Fruit fly (Drosophila melanogaster): Measurements from ENCODE around the gene LysP.

LysP gene

dm6 chr3L:1204674-1205547 is 13.6 kb downstream of the LysP start, which contains the start of gene CG9119 (continued):
- TF ChIP-seq net (GFP tag; optimal IDR thresholded peaks at IDR 0.05) (peak; percentile 1), CG10631 (GFP tag; optimal IDR thresholded peaks at IDR 0.05) (peak; percentile 27), CG11294 (GFP tag; IDR thresholded peaks at IDR 0.05) (no peak), cyc (GFP tag; optimal IDR thresholded peaks at IDR 0.05) (peak; percentile 5), Hr38 (GFP tag; optimal IDR thresholded peaks at IDR 0.05) (no peak), Blimp-1 (GFP tag; optimal IDR thresholded peaks at IDR 0.05) (no peak), acj6 (GFP tag; optimal IDR thresholded peaks at IDR 0.05) (peak; percentile 27), topi (GFP tag; optimal IDR thresholded peaks at IDR 0.05) (peak; percentile 18), Ets96B (tag; optimal IDR thresholded peaks at IDR 0.05) (peak; percentile 3), Met (GFP tag; optimal IDR thresholded peaks at IDR 0.05) (peak; percentile 18), Eip78C (GFP tag) (peak; percentile 90), spab (GFP tag; optimal IDR thresholded peaks at IDR 0.05) (peak; percentile 8), CG8119 (GFP tag; IDR thresholded peaks at IDR 0.05) (peak; percentile 31; the same call in 1 of the 3 replicates), pdm3 (GFP tag; optimal IDR thresholded peaks at IDR 0.05) (peak; percentile 35), CG9139 (GFP tag; optimal IDR thresholded peaks at IDR 0.05) (peak; percentile 61), CG8319 (GFP tag; optimal IDR thresholded peaks at IDR 0.05) (peak; percentile 31)

- TF ChIP-seq CG6163 (GFP tag; IDR thresholded peaks at IDR 0.05): peak; percentile 34; the same call in 1 of the 3 replicates
- TF ChIP-seq CG34406 (GFP tag; optimal IDR thresholded peaks at IDR 0.05): no peak
These were observed 14.6 kb downstream of the LysP start for dm6 chr3L:1203855-1204431.

- TF ChIP-seq CG4318 (GFP tag; optimal IDR thresholded peaks at IDR 0.05) (no peak), Hr39 (GFP tag; optimal IDR thresholded peaks at IDR 0.05) (no peak), svp (GFP tag) (peak; percentile 70), pdm3 (GFP tag; optimal IDR thresholded peaks at IDR 0.05) (no peak), cyc (GFP tag; optimal IDR thresholded peaks at IDR 0.05) (no peak), CG6854 (GFP tag; optimal IDR thresholded peaks at IDR 0.05) (no peak)
These were observed 15.8 kb downstream of the LysP start, which contains the start of gene meep for dm6 chr3L:1202588-1203195. Gene meep, minus strand, starts transcription at chr3L:1203036.

dm6 chr3L:1200357-1201051 is 18.0 kb downstream of the LysP start, which contains the start of gene mwh:
Gene mwh, plus strand, starts transcription at chr3L:1200786.
- TF ChIP-seq CG3919 (GFP tag; optimal IDR thresholded peaks at IDR 0.05) (no peak), CG6792 (GFP tag; optimal IDR thresholded peaks at IDR 0.05) (no peak), lz (GFP tag; optimal IDR thresholded peaks at IDR 0.05) (no peak), Ets96B (tag; optimal IDR thresholded peaks at IDR 0.05) (no peak), Eip78C (GFP tag) (peak; percentile 36), CG11294 (GFP tag; IDR thresholded peaks at IDR 0.05) (no peak), CG6163 (GFP tag; IDR thresholded peaks at IDR 0.05) (peak; percentile 30; the same call in 1 of the 3 replicates), CG34406 (GFP tag; optimal IDR thresholded peaks at IDR 0.05) (no peak), eg (GFP tag; IDR thresholded peaks at IDR 0.05) (0 out of 3 replicates have a peak, but pooled peaks have one; percentile 31), Hr4 (GFP tag; optimal IDR thresholded peaks at IDR 0.05) (peak; percentile 53), CG8119 (GFP tag; IDR thresholded peaks at IDR 0.05) (0 out of 3 replicates have a peak, but pooled peaks have one; percentile 31), spab (GFP tag; optimal IDR thresholded peaks at IDR 0.05) (no peak), Blimp-1 (GFP tag; optimal IDR thresholded peaks at IDR 0.05) (no peak), CG6276 (GFP tag; optimal IDR thresholded peaks at IDR 0.05) (peak; percentile 4), fkh (GFP tag; optimal IDR thresholded peaks at IDR 0.05) (no peak), Sox102F (GFP tag; optimal IDR thresholded peaks at IDR 0.05) (no peak), CG32006 (GFP tag; optimal IDR thresholded peaks at IDR 0.05) (peak; percentile 86), net (GFP tag; optimal IDR thresholded peaks at IDR 0.05) (no peak), dsx (GFP tag; optimal IDR thresholded peaks at IDR 0.05; ENCODE audit: poor library complexity, severe bottlenecking) (no peak), ss (GFP tag; optimal IDR thresholded peaks at IDR 0.05) (no peak), cyc (GFP tag; optimal IDR thresholded peaks at IDR 0.05) (no peak), CG31627 (GFP tag; optimal IDR thresholded peaks at IDR 0.05) (no peak), CG6808 (GFP tag; optimal IDR thresholded peaks at IDR 0.05) (no peak), CG9139 (GFP tag; optimal IDR thresholded peaks at IDR 0.05) (no peak), CG8632 (GFP tag; optimal IDR thresholded peaks at IDR 0.05) (no peak), salr (GFP tag; optimal IDR thresholded peaks at IDR 0.05) (peak in 1 of 2 experiments; percentile 35), Eip75B (GFP tag; optimal IDR thresholded peaks at IDR 0.05) (no peak), Hr39 (GFP tag; optimal IDR thresholded peaks at IDR 0.05) (no peak), Sox15 (GFP tag; optimal IDR thresholded peaks at IDR 0.05) (no peak)
